Worm (Caenorhabditis elegans) whole organism, L4 larva: Measurements from ENCODE around the gene C42D4.13.

Source experiments
- F26F4.8 ChIP-seq: fragments of 200-800 bp; sonication (Bioruptor generic); conservative IDR thresholded peaks from 2 replicates; pipeline ENCODE4 v1.3.6; 2022; ENCODE audit warnings: missing genetic modification characterization, missing compliant biosample characterization
- F37D6.2 ChIP-seq: sonication (generic microtip); optimal IDR thresholded peaks from 2 replicates; lab custom pipeline; 2016; ENCODE audit warnings: mild to moderate bottlenecking, missing genetic modification characterization, missing compliant biosample characterization
- R02D3.7 ChIP-seq: fragments of 150-350 bp; sonication (generic microtip); optimal IDR thresholded peaks from 3 replicates; lab custom pipeline; 2014; ENCODE audit warnings: missing biosample characterization, missing genetic modification characterization
- T20F7.1 ChIP-seq: fragments of 200-800 bp; sonication (Bioruptor generic); optimal IDR thresholded peaks from 2 replicates; lab custom pipeline; 2018; ENCODE audit warnings: mild to moderate bottlenecking, missing genetic modification characterization, missing compliant biosample characterization
- Y48G9A.11 ChIP-seq: fragments of 200-800 bp; sonication (Bioruptor generic); IDR thresholded peaks from 2 replicates; pipeline ENCODE4 v1.3.6; 2022; ENCODE audit warnings: missing genetic modification reagents, missing genetic modification characterization, missing compliant biosample characterization
- Y75B8A.6 ChIP-seq: fragments of 200-800 bp; sonication (Bioruptor generic); IDR thresholded peaks from 2 replicates; pipeline ENCODE4 v1.3.6; 2022; ENCODE audit warnings: missing genetic modification reagents, missing genetic modification characterization, missing compliant biosample characterization
- arid-1 ChIP-seq: fragments of 200-800 bp; sonication (Bioruptor generic); conservative IDR thresholded peaks from 2 replicates; pipeline ENCODE4 v1.3.6; 2022; ENCODE audit warnings: missing genetic modification reagents, missing genetic modification characterization, missing compliant biosample characterization
- ceh-28 ChIP-seq: fragments of 150-350 bp; optimal IDR thresholded peaks from 2 replicates; lab custom pipeline; 2014; ENCODE audit warnings: missing biosample characterization, missing genetic modification reagents, missing genetic modification characterization
- ceh-32 ChIP-seq: sonication (generic microtip); optimal IDR thresholded peaks from 2 replicates; lab custom pipeline; 2016; ENCODE audit warnings: mild to moderate bottlenecking, missing genetic modification characterization, missing compliant biosample characterization; ENCODE audit not compliant: poor library complexity
- ceh-44 ChIP-seq: fragments of 200-800 bp; sonication (Bioruptor generic); IDR thresholded peaks from 2 replicates; pipeline ENCODE4 v1.3.6; 2022; ENCODE audit warnings: missing genetic modification reagents, missing genetic modification characterization, missing compliant biosample characterization
- cey-2 ChIP-seq: sonication (generic microtip); optimal IDR thresholded peaks from 3 replicates; lab custom pipeline; 2017; ENCODE audit warnings: missing genetic modification characterization, mild to moderate bottlenecking, missing compliant biosample characterization, antibody characterized with exemption, borderline replicate concordance; ENCODE audit not compliant: insufficient read depth
- ctbp-1 ChIP-seq: fragments of 200-800 bp; sonication (Bioruptor generic); IDR thresholded peaks from 2 replicates; pipeline ENCODE4 v1.3.6; 2022; ENCODE audit warnings: missing genetic modification reagents, missing genetic modification characterization, missing compliant biosample characterization
- daf-19 ChIP-seq: fragments of 200-800 bp; sonication (Bioruptor generic); conservative IDR thresholded peaks from 2 replicates; pipeline ENCODE4 v1.3.6; 2022; ENCODE audit warnings: missing genetic modification characterization, missing compliant biosample characterization
- dmd-8 ChIP-seq: fragments of 200-800 bp; sonication (Bioruptor generic); IDR thresholded peaks from 2 replicates; pipeline ENCODE4 v1.3.6; 2022; ENCODE audit warnings: missing genetic modification characterization, missing compliant biosample characterization
- dve-1 ChIP-seq: sonication (generic microtip); optimal IDR thresholded peaks from 2 replicates; lab custom pipeline; 2017; ENCODE audit warnings: antibody characterized with exemption, mild to moderate bottlenecking, missing genetic modification characterization, missing compliant biosample characterization; ENCODE audit not compliant: insufficient read depth
- egl-27 ChIP-seq: sonication (generic microtip); optimal IDR thresholded peaks from 3 replicates; lab custom pipeline; 2017; ENCODE audit warnings: missing biosample characterization, missing genetic modification reagents, missing genetic modification characterization
- fos-1 ChIP-seq: fragments of 150-350 bp; optimal IDR thresholded peaks from 2 replicates; lab custom pipeline; 2014; ENCODE audit warnings: missing biosample characterization, missing genetic modification characterization
- gei-8 ChIP-seq: fragments of 200-800 bp; sonication (Bioruptor generic); optimal IDR thresholded peaks from 2 replicates; lab custom pipeline; 2018; ENCODE audit warnings: mild to moderate bottlenecking, missing genetic modification characterization, missing compliant biosample characterization
- hlh-11 ChIP-seq: fragments of 200-800 bp; sonication (Bioruptor generic); optimal IDR thresholded peaks from 2 replicates; lab custom pipeline; 2018; ENCODE audit warnings: mild to moderate bottlenecking, missing genetic modification characterization, missing compliant biosample characterization
- hlh-30 ChIP-seq: sonication (generic microtip); optimal IDR thresholded peaks from 2 replicates; lab custom pipeline; 2017; ENCODE audit warnings: antibody characterized with exemption, mild to moderate bottlenecking, missing genetic modification characterization, missing compliant biosample characterization; ENCODE audit not compliant: insufficient read depth
- lin-15B ChIP-seq: fragments of 150-350 bp; sonication (generic microtip); optimal IDR thresholded peaks from 3 replicates; lab custom pipeline; 2014; ENCODE audit warnings: missing biosample characterization, missing genetic modification characterization
- lin-29 ChIP-seq: fragments of 200-800 bp; sonication (Bioruptor generic); IDR thresholded peaks from 2 replicates; pipeline ENCODE4 v1.3.6; 2022; ENCODE audit warnings: missing genetic modification reagents, missing genetic modification characterization, missing compliant biosample characterization
- lin-38 ChIP-seq: fragments of 200-800 bp; sonication (Bioruptor generic); IDR thresholded peaks from 2 replicates; pipeline ENCODE4 v1.3.6; 2022; ENCODE audit warnings: missing genetic modification reagents, missing genetic modification characterization, missing compliant biosample characterization
- lir-3 ChIP-seq: sonication (generic microtip); optimal IDR thresholded peaks from 2 replicates; lab custom pipeline; 2016; ENCODE audit warnings: mild to moderate bottlenecking, missing genetic modification characterization, missing compliant biosample characterization
- mdl-1 ChIP-seq, 2 experiments: fragments of 150-350 bp in 1 of 2; sonication (generic microtip) in 1 of 2; optimal IDR thresholded peaks; 2 replicates each; lab custom pipeline; 2014 to 2017; ENCODE audit warnings: missing biosample characterization in 2 of 2, missing genetic modification characterization in 2 of 2
- mxl-2 ChIP-seq: fragments of 200-800 bp; sonication (Bioruptor generic); conservative IDR thresholded peaks from 2 replicates; pipeline ENCODE4 v1.3.6; 2022; ENCODE audit warnings: missing genetic modification reagents, missing genetic modification characterization, missing compliant biosample characterization
- nhr-10 ChIP-seq: fragments of 150-350 bp; optimal IDR thresholded peaks from 2 replicates; lab custom pipeline; 2014; ENCODE audit warnings: missing biosample characterization, missing genetic modification characterization
- nhr-111 ChIP-seq: fragments of 200-800 bp; sonication (Bioruptor generic); optimal IDR thresholded peaks from 2 replicates; lab custom pipeline; 2018; ENCODE audit warnings: mild to moderate bottlenecking, missing genetic modification characterization, missing compliant biosample characterization
- nhr-25 ChIP-seq: sonication (generic microtip); optimal IDR thresholded peaks from 2 replicates; lab custom pipeline; 2017; ENCODE audit warnings: missing genetic modification characterization, mild to moderate bottlenecking, missing compliant biosample characterization, antibody characterized with exemption, moderate library complexity, borderline replicate concordance; ENCODE audit not compliant: insufficient read depth
- nhr-41 ChIP-seq: fragments of 200-800 bp; sonication (Bioruptor generic); IDR thresholded peaks from 2 replicates; pipeline ENCODE4 v1.3.6; 2022; ENCODE audit warnings: missing genetic modification reagents, missing genetic modification characterization, missing compliant biosample characterization
- nhr-42 ChIP-seq: fragments of 200-800 bp; sonication (Bioruptor generic); IDR thresholded peaks from 2 replicates; pipeline ENCODE4 v1.3.6; 2022; ENCODE audit warnings: missing genetic modification characterization, missing compliant biosample characterization
- saeg-2 ChIP-seq: fragments of 200-800 bp; sonication (Bioruptor generic); IDR thresholded peaks from 2 replicates; pipeline ENCODE4 v1.3.6; 2022; ENCODE audit warnings: missing genetic modification reagents, missing genetic modification characterization, missing compliant biosample characterization
- spr-1 ChIP-seq: sonication (generic microtip); optimal IDR thresholded peaks from 2 replicates; lab custom pipeline; 2016; ENCODE audit warnings: mild to moderate bottlenecking, missing genetic modification characterization, missing compliant biosample characterization
- spr-3 ChIP-seq: fragments of 200-800 bp; sonication (Bioruptor generic); optimal IDR thresholded peaks from 2 replicates; lab custom pipeline; 2018; ENCODE audit warnings: mild to moderate bottlenecking, missing genetic modification characterization, missing compliant biosample characterization
- vab-7 ChIP-seq: fragments of 200-800 bp; sonication (Bioruptor generic); IDR thresholded peaks from 2 replicates; pipeline ENCODE4 v1.3.6; 2022; ENCODE audit warnings: missing genetic modification reagents, missing genetic modification characterization, missing compliant biosample characterization
- zag-1 ChIP-seq: fragments of 150-350 bp; optimal IDR thresholded peaks from 2 replicates; lab custom pipeline; 2014; ENCODE audit warnings: missing biosample characterization, missing genetic modification characterization
- zip-11 ChIP-seq: fragments of 200-800 bp; sonication (Bioruptor generic); IDR thresholded peaks from 2 replicates; pipeline ENCODE4 v1.3.6; 2022; ENCODE audit warnings: missing genetic modification characterization, missing compliant biosample characterization
- zip-2 ChIP-seq: fragments of 150-350 bp; optimal IDR thresholded peaks from 2 replicates; lab custom pipeline; 2014; ENCODE audit warnings: missing biosample characterization, missing genetic modification characterization
- ztf-11 ChIP-seq: fragments of 150-350 bp; optimal IDR thresholded peaks from 2 replicates; lab custom pipeline; 2014; ENCODE audit warnings: missing biosample characterization, missing genetic modification characterization
- ztf-7 ChIP-seq: fragments of 150-350 bp; optimal IDR thresholded peaks from 2 replicates; lab custom pipeline; 2014; ENCODE audit warnings: missing biosample characterization, missing genetic modification characterization

The C42D4.13 gene

DNA sequence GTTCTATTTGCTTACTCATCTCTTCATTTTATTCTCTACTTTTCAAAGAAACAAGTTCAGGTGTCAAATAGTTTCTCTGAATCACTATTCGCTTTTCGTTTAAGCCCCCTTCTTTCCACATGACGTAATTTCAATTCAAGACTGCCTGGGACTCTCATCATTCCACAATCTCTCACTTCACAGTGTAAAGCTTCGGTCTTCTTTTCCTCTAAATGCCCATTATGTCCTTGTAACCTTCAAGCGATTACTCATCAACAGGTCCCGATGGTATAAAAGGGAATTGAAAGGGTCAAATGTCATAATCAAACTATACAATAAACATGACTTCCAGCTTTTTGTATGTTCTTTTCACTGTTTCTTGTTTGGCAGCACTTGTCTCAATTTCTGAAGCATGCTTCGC is 9.0 kb downstream of the C42D4.13 start, which contains the start of gene C42D4.3:
Gene C42D4.3 (plus strand): TSS at position 298 of the 400 bp plus-strand sequence.
- peak; percentile 70 for TF ChIP-seq cey-2 (tag; lab: Kevin White, UChicago)
- TF ChIP-seq dve-1, result peak; percentile 30
- no peak for TF ChIP-seq nhr-111

DNA sequence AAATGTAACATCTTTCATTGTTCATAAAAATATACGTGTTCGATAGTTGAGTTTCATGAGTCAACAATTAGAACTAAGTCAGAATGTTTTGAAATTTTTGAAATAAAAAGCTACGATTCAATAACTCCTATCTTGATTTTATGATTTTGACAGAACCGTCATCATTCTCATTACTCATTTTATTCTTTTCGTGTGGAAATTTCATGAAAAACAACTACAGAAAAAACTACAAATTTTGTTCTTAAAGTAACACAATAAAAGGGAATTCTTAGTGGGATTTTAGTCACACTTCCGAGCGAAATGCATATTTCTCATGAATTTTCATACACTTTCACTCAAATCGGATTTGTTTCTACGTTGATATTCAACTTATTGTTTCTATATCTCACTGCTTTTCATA is 11.0 kb downstream of the C42D4.13 start, which contains the start of gene str-44:
Gene str-44 (plus strand): TSS at position 301 of the 400 bp plus-strand sequence.
- TF ChIP-seq ztf-7 (tag; lab: Kevin White, UChicago) (no peak), nhr-42 (GFP tag; lab: Robert Waterston, UW) (no peak), arid-1 (GFP tag; lab: Robert Waterston, UW) (no peak), hlh-11 (no peak), dmd-8 (GFP tag; lab: Robert Waterston, UW) (no peak), daf-19 (no peak), lin-38 (GFP tag; lab: Robert Waterston, UW) (no peak), ctbp-1 (GFP tag; lab: Robert Waterston, UW) (no peak), vab-7 (no peak)

DNA sequence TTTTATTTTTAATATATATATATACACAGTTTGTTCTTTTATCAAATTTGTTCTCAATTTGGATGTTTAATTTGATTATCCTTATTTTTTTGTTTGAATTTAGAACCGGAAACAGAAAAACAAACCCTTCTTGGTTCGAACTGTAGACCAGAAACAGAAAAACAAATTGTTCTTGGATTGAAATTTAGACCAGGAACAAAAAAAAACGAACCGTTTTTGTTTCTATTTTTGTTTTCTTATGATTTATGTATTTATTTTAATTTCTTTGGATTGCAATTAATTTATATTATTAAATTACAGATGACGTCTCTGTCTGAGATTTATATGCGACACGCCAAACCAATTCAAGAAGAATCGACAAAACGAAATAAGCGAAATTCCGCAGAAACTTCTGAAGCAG is 12.6 kb downstream of the C42D4.13 start, which contains the start of gene C42D4.19:
Gene C42D4.19 (plus strand): TSS at position 301 of the 400 bp plus-strand sequence.
- no peak for TF ChIP-seq zip-2 (tag; lab: Kevin White, UChicago)
- no peak for TF ChIP-seq R02D3.7

DNA sequence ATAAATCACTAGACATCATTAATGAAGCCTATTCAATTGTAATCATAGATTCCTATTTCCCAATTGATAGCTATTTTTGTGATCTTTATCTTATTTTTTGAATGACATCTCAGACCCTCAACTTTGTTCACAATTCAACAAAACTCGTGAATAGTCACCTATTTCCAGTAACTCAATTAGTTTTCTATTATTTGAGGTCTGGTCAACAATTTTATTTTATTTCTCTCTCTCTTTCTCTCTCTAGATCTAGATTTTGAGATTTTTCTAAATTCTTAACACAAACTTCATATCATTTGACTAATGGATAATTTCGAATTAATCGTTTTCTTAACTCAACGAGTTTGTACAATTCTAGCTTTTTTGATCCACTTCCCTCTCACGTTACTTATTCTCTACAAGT is 14.4 kb downstream of the C42D4.13 start, which contains the start of gene str-1:
Gene str-1 (plus strand): TSS at position 301 of the 400 bp plus-strand sequence.
- TF ChIP-seq spr-1 (tag; lab: Kevin White, UChicago), result no peak
- no peak for TF ChIP-seq hlh-30 (tag; lab: Kevin White, UChicago)
- no peak for TF ChIP-seq ceh-32 (tag; lab: Kevin White, UChicago)
- TF ChIP-seq nhr-10 (tag; lab: Kevin White, UChicago), result no peak
- TF ChIP-seq mxl-2 (GFP tag; lab: Robert Waterston, UW), result no peak
- no peak for TF ChIP-seq F37D6.2 (tag; lab: Kevin White, UChicago)
- no peak for TF ChIP-seq gei-8
- TF ChIP-seq mdl-1 (tag; optimal IDR thresholded peaks at IDR 0.05; lab: Kevin White, UChicago), result no peak
- no peak for TF ChIP-seq T20F7.1 (GFP tag; lab: Kevin White, UChicago)
- TF ChIP-seq nhr-25 (tag; lab: Kevin White, UChicago), result no peak
- no peak for TF ChIP-seq lin-29 (GFP tag; lab: Robert Waterston, UW)
- no peak for TF ChIP-seq saeg-2 (GFP tag; lab: Robert Waterston, UW)
- TF ChIP-seq Y48G9A.11 (GFP tag; lab: Robert Waterston, UW), result no peak
- TF ChIP-seq F26F4.8 (GFP tag; lab: Robert Waterston, UW), result no peak
- TF ChIP-seq fos-1, result no peak
- no peak for TF ChIP-seq Y75B8A.6 (GFP tag; lab: Robert Waterston, UW)
- TF ChIP-seq spr-3 (GFP tag; lab: Kevin White, UChicago), result no peak
- no peak for TF ChIP-seq ceh-44 (GFP tag; lab: Robert Waterston, UW)
- TF ChIP-seq, all 104 proteins: peak for 0

DNA sequence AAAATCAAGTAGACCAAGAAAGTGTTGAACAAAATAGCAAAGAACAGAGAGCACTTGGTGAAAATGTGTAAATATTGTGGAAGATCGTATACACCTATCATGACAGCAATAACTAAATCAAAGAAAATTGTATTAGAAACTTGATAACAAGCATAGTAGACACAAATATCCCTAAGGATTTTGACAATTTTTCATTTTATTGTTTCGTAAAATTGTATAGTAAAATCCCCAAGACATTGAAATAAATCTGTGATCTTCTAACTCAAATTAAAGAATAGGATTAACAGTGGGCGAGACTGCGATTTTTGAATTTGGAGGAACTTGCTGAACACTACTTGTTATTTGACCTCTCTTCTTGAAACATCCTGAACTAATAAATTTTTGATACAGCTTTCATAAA is 16.7 kb downstream of the C42D4.13 start, which contains the start of gene str-220:
Gene str-220 (minus strand): TSS at position 101 of the 400 bp plus-strand sequence.
- no peak for TF ChIP-seq zag-1 (tag; lab: Kevin White, UChicago)
- no peak for TF ChIP-seq ztf-7 (tag; lab: Kevin White, UChicago)
- no peak for TF ChIP-seq nhr-41
- no peak for TF ChIP-seq ceh-28 (tag; lab: Kevin White, UChicago)
- TF ChIP-seq arid-1 (GFP tag; lab: Robert Waterston, UW), result no peak
- no peak for TF ChIP-seq F26F4.8 (GFP tag; lab: Robert Waterston, UW)
- no peak for TF ChIP-seq egl-27 (tag; lab: Kevin White, UChicago)
- no peak for TF ChIP-seq lir-3 (tag; lab: Kevin White, UChicago)
- no peak for TF ChIP-seq lin-15B (tag; lab: Kevin White, UChicago)
- no peak for TF ChIP-seq zip-11 (GFP tag; lab: Robert Waterston, UW)
- TF ChIP-seq ztf-11 (tag; lab: Kevin White, UChicago), result no peak
